Worm (Caenorhabditis elegans) whole organism, late embryonic: ENCODE results near the gene abu-14.

Source experiments
- C38D4.7 ChIP-seq: fragments of 200-800 bp; sonication (Bioruptor generic); optimal IDR thresholded peaks from 2 replicates; lab custom pipeline; 2018; ENCODE audit warnings: mild to moderate bottlenecking, missing genetic modification characterization, moderate library complexity, missing compliant biosample characterization
- K09A11.1 ChIP-seq: sonication (generic microtip); optimal IDR thresholded peaks from 2 replicates; lab custom pipeline; 2017; ENCODE audit warnings: antibody characterized with exemption, mild to moderate bottlenecking, missing genetic modification characterization, missing compliant biosample characterization; ENCODE audit not compliant: insufficient read depth
- Y22D7AL.16 ChIP-seq: sonication (generic microtip); optimal IDR thresholded peaks from 2 replicates; lab custom pipeline; 2016; ENCODE audit warnings: missing genetic modification characterization, missing compliant biosample characterization
- ama-1 ChIP-seq: fragments of 150-350 bp; optimal IDR thresholded peaks from 2 replicates; lab custom pipeline; 2014
- ceh-18 ChIP-seq: sonication (generic microtip); optimal IDR thresholded peaks from 2 replicates; lab custom pipeline; 2016; ENCODE audit warnings: missing genetic modification characterization, missing compliant biosample characterization
- ceh-19 ChIP-seq: fragments of 200-800 bp; sonication (Bioruptor generic); optimal IDR thresholded peaks from 2 replicates; lab custom pipeline; 2018; ENCODE audit warnings: mild to moderate bottlenecking, missing genetic modification characterization, missing compliant biosample characterization
- ceh-22 ChIP-seq: sonication (generic microtip); optimal IDR thresholded peaks from 2 replicates; lab custom pipeline; 2017; ENCODE audit warnings: missing biosample characterization, missing genetic modification characterization
- ceh-30 ChIP-seq: fragments of 150-350 bp; optimal IDR thresholded peaks from 2 replicates; lab custom pipeline; 2014; ENCODE audit warnings: missing biosample characterization, missing genetic modification characterization
- ceh-34 ChIP-seq: sonication (generic microtip); optimal IDR thresholded peaks from 2 replicates; lab custom pipeline; 2016; ENCODE audit warnings: mild to moderate bottlenecking, missing genetic modification characterization, missing compliant biosample characterization
- ceh-48 ChIP-seq: sonication (generic microtip); optimal IDR thresholded peaks from 2 replicates; lab custom pipeline; 2016; ENCODE audit warnings: missing genetic modification characterization, inconsistent platforms, missing compliant biosample characterization
- ceh-6 ChIP-seq: fragments of 200-800 bp; sonication (Bioruptor generic); optimal IDR thresholded peaks from 2 replicates; lab custom pipeline; 2018; ENCODE audit warnings: mild to moderate bottlenecking, missing genetic modification characterization, missing compliant biosample characterization
- dve-1 ChIP-seq: sonication (generic microtip); optimal IDR thresholded peaks from 2 replicates; lab custom pipeline; 2017; ENCODE audit warnings: antibody characterized with exemption, mild to moderate bottlenecking, missing genetic modification characterization, missing compliant biosample characterization
- elt-4 ChIP-seq: sonication (generic microtip); optimal IDR thresholded peaks from 2 replicates; lab custom pipeline; 2016; ENCODE audit warnings: missing genetic modification characterization, missing compliant biosample characterization
- fkh-10 ChIP-seq: fragments of 150-350 bp; optimal IDR thresholded peaks from 2 replicates; lab custom pipeline; 2014; ENCODE audit warnings: missing biosample characterization, missing genetic modification reagents, missing genetic modification characterization
- fkh-6 ChIP-seq: sonication (generic microtip); optimal IDR thresholded peaks from 2 replicates; lab custom pipeline; 2016; ENCODE audit warnings: missing genetic modification characterization, missing compliant biosample characterization
- hlh-15 ChIP-seq: sonication (generic microtip); optimal IDR thresholded peaks from 2 replicates; lab custom pipeline; 2016; ENCODE audit warnings: missing genetic modification characterization, missing compliant biosample characterization
- hlh-30 ChIP-seq: sonication (generic microtip); optimal IDR thresholded peaks from 2 replicates; lab custom pipeline; 2017; ENCODE audit warnings: antibody characterized with exemption, missing genetic modification characterization, missing compliant biosample characterization; ENCODE audit not compliant: insufficient read depth
- hlh-6 ChIP-seq: sonication (generic microtip); optimal IDR thresholded peaks from 2 replicates; lab custom pipeline; 2016; ENCODE audit warnings: missing genotype, missing genetic modification characterization, missing compliant biosample characterization
- hlh-8 ChIP-seq: sonication (generic microtip); optimal IDR thresholded peaks from 2 replicates; lab custom pipeline; 2016; ENCODE audit warnings: missing genotype, missing genetic modification characterization, missing compliant biosample characterization
- lin-11 ChIP-seq: fragments of 200-800 bp; sonication (Bioruptor generic); optimal IDR thresholded peaks from 2 replicates; lab custom pipeline; 2018; ENCODE audit warnings: mild to moderate bottlenecking, missing genetic modification characterization, missing compliant biosample characterization
- madf-2 ChIP-seq: sonication (generic microtip); optimal IDR thresholded peaks from 2 replicates; lab custom pipeline; 2017; ENCODE audit warnings: missing genetic modification characterization, missing compliant biosample characterization
- nhr-11 ChIP-seq: fragments of 150-350 bp; optimal IDR thresholded peaks from 2 replicates; lab custom pipeline; 2014; ENCODE audit warnings: missing biosample characterization, missing genetic modification characterization
- nhr-232 ChIP-seq: sonication (generic microtip); optimal IDR thresholded peaks from 2 replicates; lab custom pipeline; 2016; ENCODE audit warnings: missing genetic modification characterization, missing compliant biosample characterization
- odd-2 ChIP-seq: sonication (generic microtip); optimal IDR thresholded peaks from 2 replicates; lab custom pipeline; 2017; ENCODE audit warnings: antibody characterized with exemption, mild to moderate bottlenecking, missing genetic modification characterization, missing compliant biosample characterization
- pat-9 ChIP-seq: fragments of 200-800 bp; sonication (Bioruptor generic); optimal IDR thresholded peaks from 2 replicates; lab custom pipeline; 2018; ENCODE audit warnings: mild to moderate bottlenecking, missing genetic modification characterization, moderate library complexity, missing compliant biosample characterization
- pha-2 ChIP-seq: sonication (generic microtip); optimal IDR thresholded peaks from 2 replicates; lab custom pipeline; 2017; ENCODE audit warnings: mild to moderate bottlenecking, missing genetic modification characterization, missing compliant biosample characterization
- pha-4 ChIP-seq: fragments of 150-350 bp; optimal IDR thresholded peaks from 2 replicates; lab custom pipeline; 2018; ENCODE audit warnings: missing biosample characterization, missing genetic modification reagents, missing genetic modification characterization
- pqm-1 ChIP-seq: sonication (generic microtip); optimal IDR thresholded peaks from 2 replicates; lab custom pipeline; 2016; ENCODE audit warnings: missing genetic modification characterization, missing compliant biosample characterization
- pros-1 ChIP-seq: fragments of 150-350 bp; optimal IDR thresholded peaks from 2 replicates; lab custom pipeline; 2014; ENCODE audit warnings: missing biosample characterization, missing genetic modification reagents, missing genetic modification characterization
- rnt-1 ChIP-seq: sonication (generic microtip); optimal IDR thresholded peaks from 2 replicates; lab custom pipeline; 2016; ENCODE audit warnings: missing genetic modification characterization, missing compliant biosample characterization
- sdc-2 ChIP-seq: sonication (generic microtip); optimal IDR thresholded peaks from 2 replicates; lab custom pipeline; 2016; ENCODE audit warnings: missing genotype, missing genetic modification characterization, missing compliant biosample characterization
- sox-4 ChIP-seq: sonication (generic microtip); optimal IDR thresholded peaks from 2 replicates; lab custom pipeline; 2017; ENCODE audit warnings: mild to moderate bottlenecking, missing genetic modification characterization, inconsistent platforms, missing compliant biosample characterization
- syd-9 ChIP-seq: sonication (generic microtip); optimal IDR thresholded peaks from 2 replicates; lab custom pipeline; 2016; ENCODE audit warnings: mild to moderate bottlenecking, missing genetic modification characterization, moderate library complexity, missing compliant biosample characterization
- tbx-2 ChIP-seq: sonication (generic microtip); optimal IDR thresholded peaks from 2 replicates; lab custom pipeline; 2016; ENCODE audit warnings: missing genetic modification characterization, missing compliant biosample characterization
- tbx-7 ChIP-seq: sonication (generic microtip); optimal IDR thresholded peaks from 2 replicates; lab custom pipeline; 2016; ENCODE audit warnings: missing genotype, missing genetic modification characterization, missing compliant biosample characterization
- ttx-3 ChIP-seq: sonication (generic microtip); optimal IDR thresholded peaks from 2 replicates; lab custom pipeline; 2016; ENCODE audit warnings: missing genetic modification reagents, missing genetic modification characterization, missing compliant biosample characterization
- unc-86 ChIP-seq: sonication (generic microtip); optimal IDR thresholded peaks from 2 replicates; lab custom pipeline; 2016; ENCODE audit warnings: missing genetic modification characterization, missing compliant biosample characterization

The abu-14 gene

DNA sequence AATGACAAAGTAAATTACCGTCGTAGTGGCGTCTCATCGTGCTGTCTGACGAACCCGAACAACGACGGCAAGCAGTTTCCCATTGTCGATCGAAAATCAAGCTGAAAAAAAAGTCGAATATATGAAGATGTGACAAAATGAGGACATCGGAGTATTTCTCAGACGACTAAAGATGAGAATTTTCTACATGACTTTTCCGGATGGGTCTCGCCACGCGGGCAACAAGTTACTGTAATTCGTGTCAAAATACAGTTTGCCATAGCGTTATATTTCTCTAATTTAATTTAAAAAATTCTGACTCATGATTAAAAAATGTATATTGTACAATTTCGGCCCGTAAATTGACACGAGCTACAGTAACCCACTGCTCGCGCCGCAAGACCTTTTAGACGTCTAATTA lies 45.9 kb upstream of the abu-14 start, which contains the start of gene C01G6.4:
Gene C01G6.4 (minus strand): TSS at position 101 of the 400 bp plus-strand sequence.
- TF ChIP-seq pat-9 (tag; lab: Kevin White, UChicago) (no peak), pqm-1 (tag; lab: Kevin White, UChicago) (no peak), ceh-30 (tag; lab: Kevin White, UChicago) (no peak), hlh-8 (tag; lab: Kevin White, UChicago) (no peak), C38D4.7 (GFP tag; lab: Kevin White, UChicago) (no peak), fkh-6 (no peak), nhr-232 (tag; lab: Kevin White, UChicago) (no peak), dve-1 (tag; lab: Kevin White, UChicago) (no peak), syd-9 (tag; lab: Kevin White, UChicago) (no peak), hlh-15 (tag; lab: Kevin White, UChicago) (no peak), hlh-6 (tag; lab: Kevin White, UChicago) (no peak), sdc-2 (tag; lab: Kevin White, UChicago) (no peak), ceh-19 (GFP tag; lab: Kevin White, UChicago) (no peak), ceh-6 (GFP tag; lab: Kevin White, UChicago) (no peak), pros-1 (tag; lab: Kevin White, UChicago) (no peak), ceh-48 (tag; lab: Kevin White, UChicago) (no peak), sox-4 (no peak), elt-4 (tag; lab: Kevin White, UChicago) (no peak)
- TF ChIP-seq, all 69 proteins: peak for 0

DNA sequence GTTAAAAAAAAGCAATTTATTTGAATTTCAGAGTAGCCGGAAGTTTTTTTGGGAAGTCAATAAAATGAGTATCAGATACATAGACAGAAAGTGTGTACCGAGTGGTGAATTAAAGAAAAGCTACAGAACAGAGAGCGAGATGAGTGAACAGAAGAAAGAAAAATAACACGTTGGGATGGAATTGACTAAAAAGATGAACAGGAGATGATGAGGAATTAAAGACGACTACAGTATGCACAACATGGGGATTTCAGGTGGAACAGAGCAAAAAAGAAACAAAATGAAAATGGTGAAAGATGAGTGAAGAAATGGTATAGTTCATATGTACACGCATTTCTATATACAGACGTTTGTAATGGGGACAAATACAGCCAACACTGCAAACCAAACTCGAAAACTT lies 44.3 kb upstream of the abu-14 start:
- no peak for TF ChIP-seq rnt-1 (tag; lab: Kevin White, UChicago)
- TF ChIP-seq ceh-18 (tag; lab: Kevin White, UChicago) = no peak
- TF ChIP-seq tbx-2 (tag; lab: Kevin White, UChicago) = no peak
- no peak for TF ChIP-seq pat-9 (tag; lab: Kevin White, UChicago)
- no peak for TF ChIP-seq pha-4
- TF ChIP-seq fkh-10 (GFP tag; lab: Kevin White, UChicago) = no peak
- no peak for TF ChIP-seq madf-2 (tag; lab: Kevin White, UChicago)
- no peak for TF ChIP-seq ceh-30 (tag; lab: Kevin White, UChicago)
- no peak for TF ChIP-seq syd-9 (tag; lab: Kevin White, UChicago)
- no peak for TF ChIP-seq Y22D7AL.16 (tag; lab: Kevin White, UChicago)
- no peak for TF ChIP-seq lin-11 (tag; lab: Kevin White, UChicago)
- no peak for TF ChIP-seq odd-2 (tag; lab: Kevin White, UChicago)
- TF ChIP-seq fkh-6 = no peak
- TF ChIP-seq ama-1 (lab: Kevin White, UChicago) = no peak
- TF ChIP-seq tbx-7 (tag; lab: Kevin White, UChicago) = no peak

ce11 chrII:9269588-9269987 lies 42.6 kb upstream of the abu-14 start, which contains the start of gene C01G6.3:
Gene C01G6.3, plus strand, starts transcription at chrII:9269888.
- TF ChIP-seq ceh-34 (tag; lab: Kevin White, UChicago) = no peak
- TF ChIP-seq pat-9 (tag; lab: Kevin White, UChicago) = no peak
- no peak for TF ChIP-seq nhr-11 (tag; lab: Kevin White, UChicago)
- TF ChIP-seq C38D4.7 (GFP tag; lab: Kevin White, UChicago) = no peak

- TF ChIP-seq tbx-2 (tag; lab: Kevin White, UChicago) (peak; percentile 45), pha-4 (no peak), ceh-34 (tag; lab: Kevin White, UChicago) (no peak), dve-1 (tag; lab: Kevin White, UChicago) (no peak), C38D4.7 (GFP tag; lab: Kevin White, UChicago) (no peak), nhr-232 (tag; lab: Kevin White, UChicago) (no peak)
- TF ChIP-seq, all 69 proteins: peak for 1
Observed at ce11 chrII:9268983-9269382, 42.0 kb upstream of the abu-14 start.

ce11 chrII:9266755-9267154 lies 39.7 kb upstream of the abu-14 start, which contains the start of gene C01G6.2:
Gene C01G6.2, plus strand, starts transcription at chrII:9267055.
- no peak for TF ChIP-seq ttx-3
- TF ChIP-seq unc-86 (tag; lab: Kevin White, UChicago) = no peak
- no peak for TF ChIP-seq pat-9 (tag; lab: Kevin White, UChicago)
- no peak for TF ChIP-seq K09A11.1 (tag; lab: Kevin White, UChicago)
- TF ChIP-seq pha-2 = no peak
- TF ChIP-seq ceh-22 = no peak
- TF ChIP-seq hlh-30 (tag; lab: Kevin White, UChicago) = no peak
- no peak for TF ChIP-seq hlh-8 (tag; lab: Kevin White, UChicago)
